Fruit fly (Drosophila melanogaster) whole organism, embryonic: Measurements from ENCODE around the gene ppk24.

Experiments used
- Ada2b ChIP-seq: fragments of 200-800 bp; sonication (Bioruptor generic); IDR thresholded peaks from 2 replicates; pipeline ENCODE4 v1.3.6; 2022; ENCODE audit warnings: missing biosample characterization, missing genetic modification characterization
- Bteb2 ChIP-seq: fragments of 200-800 bp; sonication (Bioruptor generic); optimal IDR thresholded peaks from 2 replicates; lab custom pipeline; 2016; ENCODE audit warnings: missing biosample characterization, missing genetic modification characterization
- CG10209 ChIP-seq: fragments of 200-800 bp; sonication (Bioruptor generic); optimal IDR thresholded peaks from 3 replicates; lab custom pipeline; 2017; ENCODE audit warnings: missing biosample characterization, mild to moderate bottlenecking, missing genetic modification characterization, missing genetic modification reagents
- CG1024 ChIP-seq: fragments of 200-800 bp; sonication (Bioruptor generic); IDR thresholded peaks from 2 replicates; pipeline ENCODE4 v1.3.6; 2022; ENCODE audit warnings: missing biosample characterization, missing genetic modification characterization
- CG11696 ChIP-seq: fragments of 200-800 bp; sonication (Bioruptor generic); IDR thresholded peaks from 2 replicates; pipeline ENCODE4 v1.3.6; 2022; ENCODE audit warnings: missing biosample characterization, missing genetic modification characterization
- CG12155 ChIP-seq: fragments of 200-800 bp; sonication (Bioruptor generic); optimal IDR thresholded peaks from 3 replicates; lab custom pipeline; 2016; ENCODE audit warnings: missing biosample characterization, missing genetic modification characterization
- CG17186 ChIP-seq: fragments of 200-800 bp; sonication (Bioruptor generic); optimal IDR thresholded peaks from 3 replicates; lab custom pipeline; 2017; ENCODE audit warnings: missing biosample characterization, missing genetic modification reagents, missing genetic modification characterization
- CG31365 ChIP-seq: fragments of 200-800 bp; sonication (Bioruptor generic); optimal IDR thresholded peaks from 2 replicates; lab custom pipeline; 2018; ENCODE audit warnings: missing biosample characterization, mild to moderate bottlenecking, missing genetic modification characterization
- CG4282 ChIP-seq: fragments of 200-800 bp; sonication (Bioruptor generic); optimal IDR thresholded peaks from 2 replicates; lab custom pipeline; 2016; ENCODE audit warnings: missing biosample characterization, missing genetic modification characterization
- CG4707 ChIP-seq: fragments of 200-800 bp; sonication (Bioruptor generic); optimal IDR thresholded peaks from 2 replicates; lab custom pipeline; 2018; ENCODE audit warnings: missing biosample characterization, mild to moderate bottlenecking, missing genetic modification characterization, moderate library complexity
- CG5180 ChIP-seq: fragments of 200-800 bp; sonication (Bioruptor generic); optimal IDR thresholded peaks from 3 replicates; lab custom pipeline; 2017; ENCODE audit warnings: missing biosample characterization, missing genetic modification characterization, mild to moderate bottlenecking, moderate library complexity, missing genetic modification reagents
- CG6654 ChIP-seq: fragments of 200-800 bp; sonication (Bioruptor generic); optimal IDR thresholded peaks from 2 replicates; lab custom pipeline; 2017; ENCODE audit warnings: missing biosample characterization, mild to moderate bottlenecking, missing genetic modification characterization
- CG6765 ChIP-seq: fragments of 200-800 bp; sonication (Bioruptor generic); optimal IDR thresholded peaks from 3 replicates; lab custom pipeline; 2017; ENCODE audit warnings: missing biosample characterization, mild to moderate bottlenecking, missing genetic modification characterization
- CG8944 ChIP-seq: fragments of 200-800 bp; sonication (Bioruptor generic); optimal IDR thresholded peaks from 3 replicates; lab custom pipeline; 2016; ENCODE audit warnings: missing biosample characterization, missing genetic modification characterization
- CG9609 ChIP-seq: fragments of 200-800 bp; sonication (Bioruptor generic); optimal IDR thresholded peaks from 3 replicates; lab custom pipeline; 2016; ENCODE audit warnings: missing biosample characterization, missing genetic modification characterization
- CrebB ChIP-seq: fragments of 200-800 bp; sonication (Bioruptor generic); optimal IDR thresholded peaks from 3 replicates; lab custom pipeline; 2018; ENCODE audit warnings: missing biosample characterization, mild to moderate bottlenecking, missing genetic modification characterization
- Dad ChIP-seq: fragments of 200-800 bp; sonication (Bioruptor generic); optimal IDR thresholded peaks from 3 replicates; lab custom pipeline; 2016; ENCODE audit warnings: missing biosample characterization, missing genetic modification characterization
- Deaf1 ChIP-seq: fragments of 200-800 bp; optimal IDR thresholded peaks from 3 replicates; lab custom pipeline; 2019; ENCODE audit warnings: missing biosample characterization, mild to moderate bottlenecking, missing genetic modification characterization, moderate library complexity
- Dip3 ChIP-seq: fragments of 200-800 bp; sonication (Bioruptor generic); optimal IDR thresholded peaks from 3 replicates; lab custom pipeline; 2016; ENCODE audit warnings: missing biosample characterization, missing genetic modification characterization
- Dp ChIP-seq: fragments of 200-800 bp; sonication (Bioruptor generic); optimal IDR thresholded peaks from 2 replicates; lab custom pipeline; 2018; ENCODE audit warnings: missing biosample characterization, mild to moderate bottlenecking, missing genetic modification characterization, moderate library complexity
- HmgZ ChIP-seq: fragments of 200-800 bp; sonication (Bioruptor generic); optimal IDR thresholded peaks from 2 replicates; lab custom pipeline; 2018; ENCODE audit warnings: missing biosample characterization, mild to moderate bottlenecking, missing genetic modification characterization
- Lhr ChIP-seq: fragments of 200-800 bp; sonication (Bioruptor generic); optimal IDR thresholded peaks from 3 replicates; lab custom pipeline; 2017; ENCODE audit warnings: mild to moderate bottlenecking, missing biosample characterization, missing genetic modification reagents, missing genetic modification characterization
- MESR4 ChIP-seq: fragments of 200-800 bp; sonication (Bioruptor generic); optimal IDR thresholded peaks from 2 replicates; lab custom pipeline; 2018; ENCODE audit warnings: missing biosample characterization, mild to moderate bottlenecking, missing genetic modification characterization, moderate library complexity
- NfI ChIP-seq: fragments of 200-800 bp; sonication (Bioruptor generic); optimal IDR thresholded peaks from 3 replicates; lab custom pipeline; 2018; ENCODE audit warnings: missing biosample characterization, mild to moderate bottlenecking, missing genetic modification characterization, moderate library complexity
- PHDP ChIP-seq: fragments of 200-800 bp; sonication (Bioruptor generic); optimal IDR thresholded peaks from 3 replicates; lab custom pipeline; 2018; ENCODE audit warnings: missing biosample characterization, mild to moderate bottlenecking, missing genetic modification characterization, moderate library complexity
- Rfx ChIP-seq: fragments of 200-800 bp; sonication (Bioruptor generic); IDR thresholded peaks from 2 replicates; pipeline ENCODE4 v1.3.6; 2022; ENCODE audit warnings: missing biosample characterization, missing genetic modification characterization
- Sox102F ChIP-seq: fragments of 200-800 bp; sonication (Bioruptor generic); optimal IDR thresholded peaks from 2 replicates; lab custom pipeline; 2018; ENCODE audit warnings: missing biosample characterization, mild to moderate bottlenecking, missing genetic modification characterization, moderate library complexity
- ab ChIP-seq: fragments of 200-800 bp; sonication (Bioruptor generic); optimal IDR thresholded peaks from 2 replicates; lab custom pipeline; 2016; ENCODE audit warnings: missing biosample characterization, missing genetic modification characterization
- bcd ChIP-seq: fragments of 200-800 bp; sonication (Bioruptor generic); optimal IDR thresholded peaks from 2 replicates; lab custom pipeline; 2017; ENCODE audit warnings: missing biosample characterization, mild to moderate bottlenecking, missing genetic modification characterization
- eyg ChIP-seq: fragments of 200-800 bp; sonication (Bioruptor generic); optimal IDR thresholded peaks from 3 replicates; lab custom pipeline; 2016; ENCODE audit warnings: missing biosample characterization, missing genetic modification characterization
- gcm ChIP-seq: fragments of 200-800 bp; sonication (Bioruptor generic); optimal IDR thresholded peaks from 2 replicates; lab custom pipeline; 2019; ENCODE audit warnings: missing biosample characterization, mild to moderate bottlenecking, missing genetic modification characterization, moderate library complexity
- gro ChIP-seq: fragments of 200-800 bp; sonication (Bioruptor generic); optimal IDR thresholded peaks from 2 replicates; lab custom pipeline; 2016; ENCODE audit warnings: missing biosample characterization, missing genetic modification characterization
- gt ChIP-seq: fragments of 200-800 bp; sonication (Bioruptor generic); IDR thresholded peaks from 2 replicates; pipeline ENCODE4 v1.3.6; 2022; ENCODE audit warnings: missing biosample characterization, missing genetic modification characterization
- hth ChIP-seq: fragments of >200 bp; optimal IDR thresholded peaks from 2 replicates; lab custom pipeline; 2017; ENCODE audit warnings: inconsistent platforms
- inv ChIP-seq: fragments of 200-800 bp; sonication (Bioruptor generic); IDR thresholded peaks from 2 replicates; pipeline ENCODE4 v1.3.6; 2022; ENCODE audit warnings: missing biosample characterization, missing genetic modification characterization; ENCODE audit not compliant: partially characterized antibody
- jigr1 ChIP-seq: fragments of 200-800 bp; sonication (Bioruptor generic); IDR thresholded peaks from 3 replicates; pipeline ENCODE4 v1.3.6; 2022; ENCODE audit warnings: missing biosample characterization, missing genetic modification characterization
- pho ChIP-seq: fragments of 200-800 bp; sonication (Bioruptor generic); optimal IDR thresholded peaks from 2 replicates; lab custom pipeline; 2016; ENCODE audit warnings: missing biosample characterization, missing genetic modification characterization
- phol ChIP-seq: fragments of 200-800 bp; sonication (Bioruptor generic); optimal IDR thresholded peaks from 3 replicates; lab custom pipeline; 2018; ENCODE audit warnings: missing biosample characterization, mild to moderate bottlenecking, missing genetic modification characterization, moderate library complexity
- repo ChIP-seq: fragments of 200-800 bp; sonication (Bioruptor generic); optimal IDR thresholded peaks from 2 replicates; lab custom pipeline; 2016; ENCODE audit warnings: missing biosample characterization, missing genetic modification characterization
- salm ChIP-seq: fragments of 200-800 bp; sonication (Bioruptor generic); optimal IDR thresholded peaks from 2 replicates; lab custom pipeline; 2018; ENCODE audit warnings: missing biosample characterization, mild to moderate bottlenecking, missing genetic modification characterization
- sens-2 ChIP-seq: fragments of 200-800 bp; sonication (Bioruptor generic); IDR thresholded peaks from 2 replicates; pipeline ENCODE4 v1.3.6; 2022; ENCODE audit warnings: missing biosample characterization, missing genetic modification characterization
- sug ChIP-seq: fragments of 200-800 bp; optimal IDR thresholded peaks from 2 replicates; lab custom pipeline; 2019; ENCODE audit warnings: missing biosample characterization, mild to moderate bottlenecking, missing genetic modification characterization, moderate library complexity
- vnd ChIP-seq: fragments of 200-800 bp; sonication (Bioruptor generic); IDR thresholded peaks from 3 replicates; pipeline ENCODE4 v1.3.6; 2022; ENCODE audit warnings: missing biosample characterization, missing genetic modification characterization; ENCODE audit not compliant: partially characterized antibody

The ppk24 gene

dm6 chr3R:31218997-31219992 is 46.2 kb upstream of the ppk24 start, which contains the start of gene ATPsynC (continued):
- TF ChIP-seq Dp (GFP tag; lab: Kevin White, UChicago) (peak; percentile 56), HmgZ (tag; lab: Kevin White, UChicago) (peak; percentile 91), CG10209 (GFP tag; lab: Kevin White, UChicago) (peak; percentile 34), phol (peak; percentile 96), eyg (peak; percentile 35), MESR4 (GFP tag; lab: Kevin White, UChicago) (peak; percentile 100), sug (tag; lab: Kevin White, UChicago) (peak; percentile 83), hth (lab: Kevin White, UChicago) (no peak), CG4707 (GFP tag; lab: Kevin White, UChicago) (no peak), bcd (GFP tag; lab: Kevin White, UChicago) (peak; percentile 47), CG11696 (GFP tag; lab: Robert Waterston, UW) (no peak), CG1024 (GFP tag; lab: Robert Waterston, UW) (no peak), CG9609 (GFP tag; lab: Kevin White, UChicago) (peak; percentile 12), CG8944 (peak; percentile 10), CrebB (peak; percentile 48), Deaf1 (tag; lab: Kevin White, UChicago) (peak; percentile 38), Dip3 (GFP tag; lab: Kevin White, UChicago) (no peak), CG6765 (GFP tag; lab: Kevin White, UChicago) (peak; percentile 78), pho (peak; percentile 21), NfI (GFP tag; lab: Kevin White, UChicago) (peak; percentile 17), ab (GFP tag; lab: Kevin White, UChicago) (no peak), PHDP (tag; lab: Kevin White, UChicago) (peak; percentile 42), CG4282 (GFP tag; lab: Kevin White, UChicago) (no peak), jigr1 (GFP tag; lab: Robert Waterston, UW) (no peak), CG6654 (GFP tag; lab: Kevin White, UChicago) (no peak), sens-2 (GFP tag; lab: Robert Waterston, UW) (no peak), repo (GFP tag; lab: Kevin White, UChicago) (peak; percentile 33), CG31365 (tag; lab: Kevin White, UChicago) (peak; percentile 69), Lhr (GFP tag; lab: Kevin White, UChicago) (peak; percentile 99), Ada2b (no peak), Dad (peak; percentile 63), gro (GFP tag; lab: Kevin White, UChicago) (peak; percentile 74), inv (GFP tag; lab: Robert Waterston, UW) (no peak), CG17186 (peak; percentile 88), vnd (GFP tag; lab: Robert Waterston, UW) (no peak), gcm (GFP tag; lab: Kevin White, UChicago) (peak; percentile 31), gt (no peak), CG5180 (GFP tag; lab: Kevin White, UChicago) (no peak), Sox102F (no peak), CG12155 (peak; percentile 48), salm (no peak), Rfx (no peak), Bteb2 (GFP tag; lab: Kevin White, UChicago) (no peak)
